Worm (Caenorhabditis elegans) whole organism, L2 larva: ENCODE measurements around the gene thn-1.

ENCODE experiments used
- ama-1 ChIP-seq: fragments of 150-350 bp; optimal IDR thresholded peaks from 2 replicates; lab custom pipeline; 2018; ENCODE audit warnings: inconsistent platforms
- nhr-11 ChIP-seq: fragments of 150-350 bp; optimal IDR thresholded peaks from 2 replicates; lab custom pipeline; 2014; ENCODE audit warnings: missing biosample characterization, missing genetic modification characterization

- TF ChIP-seq ama-1: no peak
- TF ChIP-seq nhr-11: no peak
Measured at ce11 chrIV:12425595-12425994, 45.7 kb downstream of the thn-1 start.
